Fruit fly (Drosophila melanogaster) whole organism, embryonic: ENCODE data around the gene CG17562.

Source experiments
- Aef1 ChIP-seq: fragments of 200-800 bp; sonication (Bioruptor generic); IDR thresholded peaks from 3 replicates; pipeline ENCODE4 v1.3.6; 2022; ENCODE audit warnings: missing biosample characterization, missing genetic modification characterization
- Antp ChIP-seq: fragments of 200-800 bp; sonication (Bioruptor generic); optimal IDR thresholded peaks from 3 replicates; lab custom pipeline; 2016; ENCODE audit warnings: missing biosample characterization, missing genetic modification characterization
- BEAF-32 ChIP-seq: fragments of 200-800 bp; sonication (Bioruptor generic); optimal IDR thresholded peaks from 3 replicates; lab custom pipeline; 2017; ENCODE audit warnings: missing biosample characterization, missing genetic modification characterization, mild to moderate bottlenecking, moderate library complexity, missing genetic modification reagents
- CG10321 ChIP-seq: fragments of 200-800 bp; sonication (Bioruptor generic); IDR thresholded peaks from 2 replicates; pipeline ENCODE4 v1.3.6; 2022; ENCODE audit warnings: missing biosample characterization, missing genetic modification characterization
- CG12391 ChIP-seq: fragments of 200-800 bp; sonication (Bioruptor generic); optimal IDR thresholded peaks from 3 replicates; lab custom pipeline; 2018; ENCODE audit warnings: missing biosample characterization, mild to moderate bottlenecking, missing genetic modification characterization, moderate library complexity
- CG12659 ChIP-seq: fragments of 200-800 bp; sonication (Bioruptor generic); optimal IDR thresholded peaks from 3 replicates; lab custom pipeline; 2017; ENCODE audit warnings: mild to moderate bottlenecking, missing biosample characterization, missing genetic modification reagents, missing genetic modification characterization
- CG13296 ChIP-seq: fragments of 200-800 bp; sonication (Bioruptor generic); optimal IDR thresholded peaks from 3 replicates; lab custom pipeline; 2018; ENCODE audit warnings: missing biosample characterization, mild to moderate bottlenecking, missing genetic modification characterization
- CG17361 ChIP-seq: fragments of 200-800 bp; sonication (Bioruptor generic); IDR thresholded peaks from 3 replicates; pipeline ENCODE4 v1.3.6; 2022; ENCODE audit warnings: missing biosample characterization, missing genetic modification characterization
- CG17829 ChIP-seq: fragments of 200-800 bp; optimal IDR thresholded peaks from 2 replicates; lab custom pipeline; 2019; ENCODE audit warnings: missing biosample characterization, mild to moderate bottlenecking, missing genetic modification characterization, moderate library complexity
- CG18599 ChIP-seq: fragments of 200-800 bp; sonication (Bioruptor generic); optimal IDR thresholded peaks from 3 replicates; lab custom pipeline; 2017; ENCODE audit warnings: missing biosample characterization, missing genetic modification characterization, mild to moderate bottlenecking, moderate library complexity, missing genetic modification reagents
- CG18619 ChIP-seq: fragments of 200-800 bp; sonication (Bioruptor generic); optimal IDR thresholded peaks from 3 replicates; lab custom pipeline; 2017; ENCODE audit warnings: missing biosample characterization, mild to moderate bottlenecking, missing genetic modification characterization
- CG2129 ChIP-seq: fragments of 200-800 bp; sonication (Bioruptor generic); IDR thresholded peaks from 2 replicates; pipeline ENCODE4 v1.3.6; 2022; ENCODE audit warnings: missing biosample characterization, missing genetic modification characterization; ENCODE audit not compliant: partially characterized antibody
- CG2875 ChIP-seq: fragments of 200-800 bp; sonication (Bioruptor generic); optimal IDR thresholded peaks from 2 replicates; lab custom pipeline; 2017; ENCODE audit warnings: missing biosample characterization, mild to moderate bottlenecking, missing genetic modification characterization, missing genetic modification reagents
- CG3065 ChIP-seq: fragments of 200-800 bp; sonication (Bioruptor generic); optimal IDR thresholded peaks from 2 replicates; lab custom pipeline; 2016; ENCODE audit warnings: missing biosample characterization, missing genetic modification characterization
- CG31224 ChIP-seq: fragments of 200-800 bp; sonication (Bioruptor generic); IDR thresholded peaks from 2 replicates; pipeline ENCODE4 v1.3.6; 2022; ENCODE audit warnings: missing biosample characterization, missing genetic modification characterization
- CG3995 ChIP-seq: fragments of 200-800 bp; sonication (Bioruptor generic); optimal IDR thresholded peaks from 3 replicates; lab custom pipeline; 2016; ENCODE audit warnings: missing biosample characterization, missing genetic modification characterization
- CG42726 ChIP-seq: fragments of 200-800 bp; sonication (Bioruptor generic); IDR thresholded peaks from 2 replicates; pipeline ENCODE4 v1.3.6; 2022; ENCODE audit warnings: missing biosample characterization, missing genetic modification characterization; ENCODE audit not compliant: partially characterized antibody
- CG6175 ChIP-seq: fragments of 200-800 bp; sonication (Bioruptor generic); IDR thresholded peaks from 3 replicates; pipeline ENCODE4 v1.3.6; 2022; ENCODE audit warnings: missing biosample characterization, missing genetic modification characterization
- CG7372 ChIP-seq: fragments of 200-800 bp; sonication (Bioruptor generic); IDR thresholded peaks from 2 replicates; pipeline ENCODE4 v1.3.6; 2022; ENCODE audit warnings: missing biosample characterization, missing genetic modification characterization
- CG7556 ChIP-seq: fragments of 200-800 bp; sonication (Bioruptor generic); optimal IDR thresholded peaks from 2 replicates; lab custom pipeline; 2017; ENCODE audit warnings: missing biosample characterization, mild to moderate bottlenecking, missing genetic modification characterization
- CG9817 ChIP-seq: fragments of 200-800 bp; sonication (Bioruptor generic); optimal IDR thresholded peaks from 2 replicates; lab custom pipeline; 2018; ENCODE audit warnings: missing biosample characterization, mild to moderate bottlenecking, missing genetic modification characterization, moderate library complexity
- Fer2 ChIP-seq: fragments of 200-800 bp; sonication (Bioruptor generic); optimal IDR thresholded peaks from 2 replicates; lab custom pipeline; 2018; ENCODE audit warnings: missing biosample characterization, mild to moderate bottlenecking, missing genetic modification characterization, moderate library complexity
- MESR4 ChIP-seq: fragments of 200-800 bp; sonication (Bioruptor generic); optimal IDR thresholded peaks from 2 replicates; lab custom pipeline; 2018; ENCODE audit warnings: missing biosample characterization, mild to moderate bottlenecking, missing genetic modification characterization, moderate library complexity
- Oaz ChIP-seq: fragments of 200-800 bp; sonication (Bioruptor generic); IDR thresholded peaks from 2 replicates; pipeline ENCODE4 v1.3.6; 2022; ENCODE audit warnings: missing biosample characterization, missing genetic modification characterization
- Side ChIP-seq: fragments of 200-800 bp; sonication (Bioruptor generic); optimal IDR thresholded peaks from 2 replicates; lab custom pipeline; 2016; ENCODE audit warnings: missing biosample characterization, missing genetic modification characterization
- Xbp1 ChIP-seq: fragments of 200-800 bp; sonication (Bioruptor generic); optimal IDR thresholded peaks from 3 replicates; lab custom pipeline; 2016; ENCODE audit warnings: missing biosample characterization, mild to moderate bottlenecking, missing genetic modification characterization
- abd-A ChIP-seq: fragments of 200-800 bp; sonication (Bioruptor generic); optimal IDR thresholded peaks from 3 replicates; lab custom pipeline; 2019; ENCODE audit warnings: missing biosample characterization, mild to moderate bottlenecking, missing genetic modification characterization, moderate library complexity
- ap ChIP-seq: fragments of 200-800 bp; sonication (Bioruptor generic); IDR thresholded peaks from 2 replicates; pipeline ENCODE4 v1.3.6; 2022; ENCODE audit warnings: missing biosample characterization, missing genetic modification characterization
- bcd ChIP-seq: fragments of 200-800 bp; sonication (Bioruptor generic); optimal IDR thresholded peaks from 2 replicates; lab custom pipeline; 2017; ENCODE audit warnings: missing biosample characterization, mild to moderate bottlenecking, missing genetic modification characterization
- bsh ChIP-seq, 2 experiments: fragments of 200-800 bp; sonication (Bioruptor generic); optimal IDR thresholded peaks; 2 replicates each; lab custom pipeline; 2017 to 2018; ENCODE audit warnings: mild to moderate bottlenecking in 2 of 2, missing biosample characterization in 2 of 2, missing genetic modification characterization in 2 of 2, moderate library complexity in 1 of 2
- cad ChIP-seq: fragments of >200 bp; optimal IDR thresholded peaks from 2 replicates; lab custom pipeline; 2017; ENCODE audit warnings: missing biosample characterization, missing genetic modification characterization
- cas ChIP-seq: fragments of 200-800 bp; sonication (Bioruptor generic); IDR thresholded peaks from 2 replicates; pipeline ENCODE4 v1.3.6; 2022; ENCODE audit warnings: missing biosample characterization, missing genetic modification characterization
- chif ChIP-seq, 2 experiments: fragments of 200-800 bp; sonication (Bioruptor generic); optimal IDR thresholded peaks; 3 replicates each; lab custom pipeline; 2016; ENCODE audit warnings: missing biosample characterization in 2 of 2, missing genetic modification characterization in 2 of 2
- dan ChIP-seq: fragments of 200-800 bp; sonication (Bioruptor generic); IDR thresholded peaks from 2 replicates; pipeline ENCODE4 v1.3.6; 2022; ENCODE audit warnings: missing biosample characterization, missing genetic modification characterization
- danr ChIP-seq: fragments of 200-800 bp; sonication (Bioruptor generic); IDR thresholded peaks from 2 replicates; pipeline ENCODE4 v1.3.6; 2022; ENCODE audit warnings: missing biosample characterization, missing genetic modification characterization
- dysf ChIP-seq: fragments of 200-800 bp; sonication (Bioruptor generic); IDR thresholded peaks from 3 replicates; pipeline ENCODE4 v1.3.6; 2022; ENCODE audit warnings: missing biosample characterization, missing genetic modification characterization
- emc ChIP-seq: fragments of 200-800 bp; sonication (Bioruptor generic); optimal IDR thresholded peaks from 2 replicates; lab custom pipeline; 2016; ENCODE audit warnings: missing biosample characterization, missing genetic modification characterization
- eyg ChIP-seq: fragments of 200-800 bp; sonication (Bioruptor generic); optimal IDR thresholded peaks from 3 replicates; lab custom pipeline; 2016; ENCODE audit warnings: missing biosample characterization, missing genetic modification characterization
- grau ChIP-seq: fragments of 200-800 bp; optimal IDR thresholded peaks from 3 replicates; lab custom pipeline; 2019; ENCODE audit warnings: missing biosample characterization, mild to moderate bottlenecking, missing genetic modification characterization, moderate library complexity
- gsb-n ChIP-seq: fragments of 200-800 bp; sonication (Bioruptor generic); optimal IDR thresholded peaks from 3 replicates; lab custom pipeline; 2018; ENCODE audit warnings: missing biosample characterization, mild to moderate bottlenecking, missing genetic modification characterization
- nmo ChIP-seq: fragments of 200-800 bp; sonication (Bioruptor generic); optimal IDR thresholded peaks from 2 replicates; lab custom pipeline; 2018; ENCODE audit warnings: missing biosample characterization, mild to moderate bottlenecking, missing genetic modification characterization, moderate library complexity
- prd ChIP-seq, 3 experiments: fragments of >200 bp in 2 of 3; fragments of 200-800 bp in 1 of 3; sonication (Bioruptor generic) in 1 of 3; optimal IDR thresholded peaks in 2 of 3; IDR thresholded peaks in 1 of 3; 2 replicates in 2 of 3; 3 replicates in 1 of 3; pipeline versions ENCODE4 v1.3.6 to Lab custom; 2017 to 2022; ENCODE audit warnings: missing biosample characterization in 1 of 3, missing genetic modification characterization in 1 of 3
- schlank ChIP-seq: fragments of 200-800 bp; sonication (Bioruptor generic); optimal IDR thresholded peaks from 2 replicates; lab custom pipeline; 2018; ENCODE audit warnings: missing biosample characterization, mild to moderate bottlenecking, missing genetic modification characterization
- seq ChIP-seq: fragments of 200-800 bp; sonication (Bioruptor generic); IDR thresholded peaks from 2 replicates; pipeline ENCODE4 v1.3.6; 2022; ENCODE audit warnings: missing biosample characterization, missing genetic modification characterization
- slou ChIP-seq: fragments of 200-800 bp; sonication (Bioruptor generic); optimal IDR thresholded peaks from 3 replicates; lab custom pipeline; 2016; ENCODE audit warnings: missing biosample characterization, missing genetic modification characterization
- so ChIP-seq: fragments of 200-800 bp; sonication (Bioruptor generic); IDR thresholded peaks from 3 replicates; pipeline ENCODE4 v1.3.6; 2022; ENCODE audit warnings: missing biosample characterization, missing genetic modification characterization
- tgo ChIP-seq: fragments of 200-800 bp; sonication (Bioruptor generic); IDR thresholded peaks from 3 replicates; pipeline ENCODE4 v1.3.6; 2022; ENCODE audit warnings: missing biosample characterization, missing genetic modification characterization
- toy ChIP-seq: fragments of 200-800 bp; sonication (Bioruptor generic); IDR thresholded peaks from 2 replicates; pipeline ENCODE4 v1.3.6; 2022; ENCODE audit warnings: missing biosample characterization, missing genetic modification characterization
- ttk ChIP-seq: fragments of 200-800 bp; sonication (Bioruptor generic); IDR thresholded peaks from 2 replicates; pipeline ENCODE4 v2.1.2; 2022; ENCODE audit warnings: missing biosample characterization, missing genetic modification characterization
- zen2 ChIP-seq: fragments of 200-800 bp; sonication (Bioruptor generic); IDR thresholded peaks from 3 replicates; pipeline ENCODE4 v1.3.6; 2022; ENCODE audit warnings: missing biosample characterization, missing genetic modification characterization; ENCODE audit not compliant: partially characterized antibody

Gene CG17562

dm6 chr3R:16661693-16662092 lies 46.6 kb downstream of the CG17562 start (continued):
- TF ChIP-seq prd (optimal IDR thresholded peaks at IDR 0.05; lab: Kevin White, UChicago): no peak
- TF ChIP-seq prd (GFP tag; IDR thresholded peaks at IDR 0.05; lab: Robert Waterston, UW): no peak
- TF ChIP-seq CG18599: no peak
- TF ChIP-seq CG12391 (tag; lab: Kevin White, UChicago): no peak
- TF ChIP-seq so (GFP tag; lab: Robert Waterston, UW): no peak
- TF ChIP-seq dysf (GFP tag; lab: Robert Waterston, UW): no peak
- TF ChIP-seq CG10321: peak; percentile 88
- no peak for TF ChIP-seq ttk
- no peak for TF ChIP-seq bcd
- no peak for TF ChIP-seq chif (GFP tag; optimal IDR thresholded peaks at IDR 0.05; lab: Kevin White, UChicago)
- no peak for TF ChIP-seq dan (GFP tag; lab: Robert Waterston, UW)
- no peak for TF ChIP-seq CG13296 (GFP tag; lab: Kevin White, UChicago)
- TF ChIP-seq bsh (GFP tag; optimal IDR thresholded peaks at IDR 0.05; lab: Kevin White, UChicago): no peak
- TF ChIP-seq cad (GFP tag; lab: Kevin White, UChicago): peak; percentile 72
- no peak for TF ChIP-seq CG9817 (tag; lab: Kevin White, UChicago)
- no peak for TF ChIP-seq danr (GFP tag; lab: Robert Waterston, UW)
- TF ChIP-seq tgo: no peak
- TF ChIP-seq Fer2 (tag; lab: Kevin White, UChicago): no peak
- TF ChIP-seq schlank (tag; lab: Kevin White, UChicago): no peak
- TF ChIP-seq Antp: no peak
- TF ChIP-seq CG18619 (GFP tag; lab: Kevin White, UChicago): no peak
- TF ChIP-seq zen2: no peak

dm6 chr3R:16664144-16664825 lies 49.2 kb downstream of the CG17562 start:
- TF ChIP-seq CG42726 (GFP tag; lab: Robert Waterston, UW) (no peak), emc (GFP tag; lab: Kevin White, UChicago) (no peak), seq (GFP tag; lab: Robert Waterston, UW) (no peak), CG18599 (no peak), cas (GFP tag; lab: Robert Waterston, UW) (no peak), toy (GFP tag; lab: Robert Waterston, UW) (no peak), CG31224 (GFP tag; lab: Robert Waterston, UW) (no peak), CG2875 (GFP tag; lab: Kevin White, UChicago) (no peak), grau (no peak), Aef1 (GFP tag; lab: Robert Waterston, UW) (no peak), CG2129 (no peak), ttk (no peak), CG12659 (no peak), CG17361 (GFP tag; lab: Robert Waterston, UW) (no peak), Side (GFP tag; lab: Kevin White, UChicago) (no peak), CG7372 (no peak), Xbp1 (no peak), CG7556 (GFP tag; lab: Kevin White, UChicago) (no peak), eyg (GFP tag; lab: Kevin White, UChicago) (no peak), CG13296 (GFP tag; lab: Kevin White, UChicago) (no peak), MESR4 (GFP tag; lab: Kevin White, UChicago) (no peak), nmo (GFP tag; lab: Kevin White, UChicago) (no peak), Oaz (GFP tag; lab: Robert Waterston, UW) (no peak), slou (no peak), BEAF-32 (GFP tag; lab: Kevin White, UChicago) (no peak), ap (GFP tag; lab: Robert Waterston, UW) (no peak), CG3995 (GFP tag; lab: Kevin White, UChicago) (no peak), gsb-n (tag; lab: Kevin White, UChicago) (no peak), CG17829 (no peak), abd-A (tag; lab: Kevin White, UChicago) (peak; percentile 99), CG6175 (GFP tag; lab: Robert Waterston, UW) (no peak), CG3065 (GFP tag; lab: Kevin White, UChicago) (no peak)
